In genomic region chr3L:20387843-20388163, dm6 we compare ENCODE assay signal across 1 fruit fly cellular context.
TF ChIP-seq lines count a peak whose summit lies in the region.

No protein-coding gene starts in this region.

TF ChIP-seq in whole organism, prepupa, 60 proteins besides CTCF, POLR2A, EP300 and RAD21 (continued from another document):
- TF ChIP-seq fd85E (GFP tag; optimal IDR thresholded peaks at IDR 0.05; lab: Kevin White, UChicago) (no peak), CG10669 (GFP tag; optimal IDR thresholded peaks at IDR 0.05; lab: Kevin White, UChicago) (no peak), CG11762 (GFP tag; optimal IDR thresholded peaks at IDR 0.05; lab: Kevin White, UChicago; ENCODE audit: insufficient read depth) (no peak), CG6276 (GFP tag; optimal IDR thresholded peaks at IDR 0.05; lab: Kevin White, UChicago) (peak; percentile 43), ss (GFP tag; optimal IDR thresholded peaks at IDR 0.05; lab: Kevin White, UChicago) (peak in 1 of 2 experiments; percentile 68), Blimp-1 (GFP tag; optimal IDR thresholded peaks at IDR 0.05; lab: Kevin White, UChicago) (no peak), achi (GFP tag; optimal IDR thresholded peaks at IDR 0.05; lab: Kevin White, UChicago) (no peak), Eip78C (GFP tag; lab: Kevin White, UChicago) (peak; percentile 27), Sox102F (GFP tag; optimal IDR thresholded peaks at IDR 0.05; lab: Kevin White, UChicago) (no peak), fkh (GFP tag; optimal IDR thresholded peaks at IDR 0.05; lab: Kevin White, UChicago) (no peak)
